Fruit fly (Drosophila melanogaster) whole organism, wandering third instar larva: Measurements from ENCODE around the gene CG12643.
A peak's percentile ranks its signal among the peaks of the same experiment; 100 is the strongest.

Source experiments
- Rel ChIP-seq, 2 experiments: fragments of 200-800 bp; sonication (Bioruptor generic) in 1 of 2; optimal IDR thresholded peaks; 2 replicates in 1 of 2; 3 replicates in 1 of 2; lab custom pipeline; 2016 to 2019; ENCODE audit warnings: mild to moderate bottlenecking in 2 of 2, missing biosample characterization in 2 of 2, missing genetic modification characterization in 2 of 2, moderate library complexity in 1 of 2
- h ChIP-seq: fragments of 200-800 bp; sonication (Bioruptor generic); optimal IDR thresholded peaks from 3 replicates; lab custom pipeline; 2016; ENCODE audit warnings: missing biosample characterization, mild to moderate bottlenecking, missing genetic modification characterization

Gene CG12643

dm6 chrX:10216634-10217239 lies 48.3 kb downstream of the CG12643 start, which contains the start of gene CG2962:
Gene CG2962, minus strand, starts transcription at chrX:10216642.
- TF ChIP-seq h (no peak), Rel (GFP tag; optimal IDR thresholded peaks at IDR 0.05; lab: Kevin White, UChicago) (no peak), Rel (tag; optimal IDR thresholded peaks at IDR 0.05; lab: Kevin White, UChicago) (peak; percentile 18)
